Worm (Caenorhabditis elegans): ENCODE results near the gene Y50E8A.11.
A peak's percentile ranks its signal among the peaks of the same experiment; 100 is the strongest.

Y50E8A.11 gene

DNA sequence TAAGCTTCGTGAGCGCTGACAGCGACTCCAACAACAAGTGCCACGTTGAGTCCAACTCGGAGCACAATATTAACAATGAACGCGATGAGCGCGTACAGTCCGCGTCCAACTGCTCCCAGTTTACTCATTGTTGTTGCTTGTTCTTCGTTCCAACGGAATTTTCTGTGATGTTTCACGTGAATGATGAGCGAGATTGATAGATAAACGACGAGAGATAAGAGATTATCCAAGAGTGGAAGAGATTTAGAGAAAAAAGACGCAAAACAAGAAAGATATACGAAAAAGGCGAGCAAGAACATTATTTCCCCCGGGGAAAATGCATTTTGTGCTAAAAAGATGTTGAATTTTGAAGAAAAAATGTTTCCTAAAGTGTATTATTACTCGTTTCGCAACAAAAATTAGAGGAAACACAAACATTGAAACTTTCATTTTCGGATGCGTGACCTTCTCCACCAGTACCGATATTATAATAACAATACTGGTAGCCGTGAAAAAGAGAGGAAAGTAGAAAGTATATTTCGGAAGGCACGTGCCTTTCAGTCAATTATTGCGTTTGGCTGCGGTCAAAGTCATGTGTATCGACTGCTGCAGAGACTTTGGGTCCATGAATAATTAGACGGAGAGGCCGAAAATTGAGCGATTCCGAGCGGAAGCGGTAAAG lies 50.4 kb downstream of the Y50E8A.11 start:
- 0 out of 2 replicates have a peak, but pooled peaks have one; percentile 11 for TF ChIP-seq madf-3 (GFP tag; IDR thresholded peaks at IDR 0.05)
- TF ChIP-seq tlf-1 (GFP tag; optimal IDR thresholded peaks at IDR 0.05), result no peak
